Worm (Caenorhabditis elegans) whole organism, early embryonic: ENCODE results near the gene C33G8.2.

Experiments used
- B0310.2 ChIP-seq: sonication (generic microtip); optimal IDR thresholded peaks from 2 replicates; lab custom pipeline; 2016; ENCODE audit warnings: mild to moderate bottlenecking, missing genetic modification characterization, missing compliant biosample characterization
- F13C5.2 ChIP-seq: sonication (generic microtip); optimal IDR thresholded peaks from 2 replicates; lab custom pipeline; 2017; ENCODE audit warnings: mild to moderate bottlenecking, missing genetic modification characterization, inconsistent platforms, missing compliant biosample characterization
- aly-1 ChIP-seq: sonication (generic microtip); optimal IDR thresholded peaks from 2 replicates; lab custom pipeline; 2016; ENCODE audit warnings: missing genetic modification characterization, missing compliant biosample characterization
- ama-1 ChIP-seq: fragments of 150-350 bp; optimal IDR thresholded peaks from 2 replicates; lab custom pipeline; 2014
- ceh-13 ChIP-seq: fragments of 200-800 bp; sonication (Bioruptor generic); optimal IDR thresholded peaks from 2 replicates; lab custom pipeline; 2018; ENCODE audit warnings: mild to moderate bottlenecking, missing genetic modification characterization, missing compliant biosample characterization
- ceh-36 ChIP-seq: sonication (generic microtip); optimal IDR thresholded peaks from 2 replicates; lab custom pipeline; 2016; ENCODE audit warnings: missing genetic modification characterization, inconsistent platforms, missing compliant biosample characterization
- ets-7 ChIP-seq: sonication (generic microtip); optimal IDR thresholded peaks from 2 replicates; lab custom pipeline; 2016; ENCODE audit warnings: missing genotype, missing genetic modification characterization, missing compliant biosample characterization
- flt-1 ChIP-seq: fragments of 200-800 bp; sonication (Bioruptor generic); IDR thresholded peaks from 2 replicates; pipeline ENCODE4 v1.3.6; 2022; ENCODE audit warnings: missing genetic modification characterization, missing compliant biosample characterization
- hmbx-1 ChIP-seq: sonication (generic microtip); optimal IDR thresholded peaks from 2 replicates; lab custom pipeline; 2016; ENCODE audit warnings: mild to moderate bottlenecking, missing genetic modification characterization, missing compliant biosample characterization
- hmg-4 ChIP-seq: fragments of 200-800 bp; sonication (Bioruptor generic); optimal IDR thresholded peaks from 2 replicates; lab custom pipeline; 2018; ENCODE audit warnings: mild to moderate bottlenecking, missing genetic modification characterization, missing compliant biosample characterization
- hnd-1 ChIP-seq: sonication (generic microtip); optimal IDR thresholded peaks from 2 replicates; lab custom pipeline; 2016; ENCODE audit warnings: missing genetic modification characterization, missing compliant biosample characterization
- pes-1 ChIP-seq: fragments of 200-800 bp; sonication (Bioruptor generic); IDR thresholded peaks from 2 replicates; pipeline ENCODE4 v1.3.6; 2022; ENCODE audit warnings: missing genetic modification reagents, missing genetic modification characterization, missing compliant biosample characterization
- scrt-1 ChIP-seq: fragments of 200-800 bp; sonication (Bioruptor generic); IDR thresholded peaks from 2 replicates; pipeline ENCODE4 v1.3.6; 2022; ENCODE audit warnings: missing genetic modification characterization, missing compliant biosample characterization
- sea-1 ChIP-seq: fragments of 200-800 bp; sonication (Bioruptor generic); conservative IDR thresholded peaks from 2 replicates; pipeline ENCODE4 v1.3.6; 2022; ENCODE audit warnings: missing genetic modification characterization, missing compliant biosample characterization
- tbx-11 ChIP-seq: fragments of 200-800 bp; sonication (Bioruptor generic); IDR thresholded peaks from 2 replicates; pipeline ENCODE4 v1.3.6; 2022; ENCODE audit warnings: missing genetic modification characterization, missing compliant biosample characterization
- tbx-37 ChIP-seq: fragments of 200-800 bp; sonication (Bioruptor generic); conservative IDR thresholded peaks from 2 replicates; pipeline ENCODE4 v1.3.6; 2022; ENCODE audit warnings: missing genetic modification reagents, missing genetic modification characterization, missing compliant biosample characterization
- tra-4 ChIP-seq: sonication (generic microtip); optimal IDR thresholded peaks from 2 replicates; lab custom pipeline; 2017; ENCODE audit warnings: missing genetic modification characterization, missing compliant biosample characterization

Gene C33G8.2

ce11 chrV:7009461-7009860 is at the start of gene C33G8.2:
TSS of gene C33G8.2 (plus strand) at chrV:7009761.
- TF ChIP-seq hnd-1 (tag; lab: Kevin White, UChicago) (no peak), hmg-4 (no peak), ama-1 (lab: Kevin White, UChicago) (no peak), tra-4 (tag; lab: Kevin White, UChicago) (no peak), sea-1 (GFP tag; lab: Robert Waterston, UW) (no peak), tbx-37 (GFP tag; lab: Robert Waterston, UW) (no peak), ets-7 (tag; lab: Kevin White, UChicago) (no peak), aly-1 (tag; lab: Kevin White, UChicago) (no peak)

ce11 chrV:6969950-6970532 is 39.5 kb upstream of the C33G8.2 start, which contains the start of gene ptr-15:
TSS of gene ptr-15 (minus strand) at chrV:6970000.
- no peak for TF ChIP-seq hmg-4
- no peak for TF ChIP-seq ets-7 (tag; lab: Kevin White, UChicago)
- no peak for TF ChIP-seq B0310.2 (tag; lab: Kevin White, UChicago)
- TF ChIP-seq pes-1 (GFP tag; lab: Robert Waterston, UW), result no peak
- TF ChIP-seq hmbx-1 (tag; lab: Kevin White, UChicago), result no peak

ce11 chrV:6971567-6971966 is 38.0 kb upstream of the C33G8.2 start, which contains the start of gene srx-59:
TSS of gene srx-59 (plus strand) at chrV:6971867.
- no peak for TF ChIP-seq ceh-13
- TF ChIP-seq sea-1 (GFP tag; lab: Robert Waterston, UW), result no peak
- TF ChIP-seq scrt-1, result no peak
- no peak for TF ChIP-seq tra-4 (tag; lab: Kevin White, UChicago)
- TF ChIP-seq pes-1 (GFP tag; lab: Robert Waterston, UW), result no peak
- no peak for TF ChIP-seq hnd-1 (tag; lab: Kevin White, UChicago)
- TF ChIP-seq ets-7 (tag; lab: Kevin White, UChicago), result no peak
- TF ChIP-seq hmg-4, result no peak
- no peak for TF ChIP-seq hmbx-1 (tag; lab: Kevin White, UChicago)

ce11 chrV:6976047-6976446 is 33.5 kb upstream of the C33G8.2 start, which contains the start of gene srx-16:
TSS of gene srx-16 (plus strand) at chrV:6976347.
- no peak for TF ChIP-seq tbx-37 (GFP tag; lab: Robert Waterston, UW)
- TF ChIP-seq ceh-13, result no peak
- no peak for TF ChIP-seq ama-1 (lab: Kevin White, UChicago)
- TF ChIP-seq hmbx-1 (tag; lab: Kevin White, UChicago), result no peak
- TF ChIP-seq ets-7 (tag; lab: Kevin White, UChicago), result no peak
- TF ChIP-seq hmg-4, result no peak
- TF ChIP-seq F13C5.2 (tag; lab: Kevin White, UChicago), result no peak

ce11 chrV:6979019-6979418 is 30.5 kb upstream of the C33G8.2 start, which contains the start of gene sre-12:
TSS of gene sre-12 (minus strand) at chrV:6979119.
- no peak for TF ChIP-seq pes-1 (GFP tag; lab: Robert Waterston, UW)
- TF ChIP-seq hmg-4, result no peak
- no peak for TF ChIP-seq scrt-1
- no peak for TF ChIP-seq tbx-11 (GFP tag; lab: Robert Waterston, UW)
- no peak for TF ChIP-seq sea-1 (GFP tag; lab: Robert Waterston, UW)
- TF ChIP-seq ceh-13, result no peak
- TF ChIP-seq tra-4 (tag; lab: Kevin White, UChicago), result no peak
- TF ChIP-seq B0310.2 (tag; lab: Kevin White, UChicago), result no peak
- no peak for TF ChIP-seq ceh-36 (tag; lab: Kevin White, UChicago)
- TF ChIP-seq flt-1 (GFP tag; lab: Robert Waterston, UW), result no peak
- no peak for TF ChIP-seq hmbx-1 (tag; lab: Kevin White, UChicago)
- no peak for TF ChIP-seq hnd-1 (tag; lab: Kevin White, UChicago)
- TF ChIP-seq ets-7 (tag; lab: Kevin White, UChicago), result no peak
- TF ChIP-seq aly-1 (tag; lab: Kevin White, UChicago), result no peak
- no peak for TF ChIP-seq tbx-37 (GFP tag; lab: Robert Waterston, UW)
- TF ChIP-seq ama-1 (lab: Kevin White, UChicago), result no peak
- no peak for TF ChIP-seq F13C5.2 (tag; lab: Kevin White, UChicago)

ce11 chrV:6982813-6983212 is 26.7 kb upstream of the C33G8.2 start, which contains the start of gene nhr-161:
TSS of gene nhr-161 (minus strand) at chrV:6982913.
- TF ChIP-seq hmg-4 (no peak), ama-1 (lab: Kevin White, UChicago) (no peak), B0310.2 (tag; lab: Kevin White, UChicago) (no peak), ets-7 (tag; lab: Kevin White, UChicago) (no peak), ceh-13 (no peak), scrt-1 (no peak), ceh-36 (tag; lab: Kevin White, UChicago) (no peak), pes-1 (GFP tag; lab: Robert Waterston, UW) (no peak), tra-4 (tag; lab: Kevin White, UChicago) (no peak), hnd-1 (tag; lab: Kevin White, UChicago) (no peak), sea-1 (GFP tag; lab: Robert Waterston, UW) (no peak), hmbx-1 (tag; lab: Kevin White, UChicago) (no peak), tbx-11 (GFP tag; lab: Robert Waterston, UW) (no peak), aly-1 (tag; lab: Kevin White, UChicago) (no peak), F13C5.2 (tag; lab: Kevin White, UChicago) (no peak), tbx-37 (GFP tag; lab: Robert Waterston, UW) (no peak), flt-1 (GFP tag; lab: Robert Waterston, UW) (no peak)

- TF ChIP-seq ama-1 (lab: Kevin White, UChicago), result no peak
- no peak for TF ChIP-seq pes-1 (GFP tag; lab: Robert Waterston, UW)
- no peak for TF ChIP-seq ceh-36 (tag; lab: Kevin White, UChicago)
- TF ChIP-seq hmg-4, result no peak
- TF ChIP-seq F13C5.2 (tag; lab: Kevin White, UChicago), result no peak
- TF ChIP-seq B0310.2 (tag; lab: Kevin White, UChicago), result no peak
- no peak for TF ChIP-seq hmbx-1 (tag; lab: Kevin White, UChicago)
- no peak for TF ChIP-seq ceh-13
- no peak for TF ChIP-seq flt-1 (GFP tag; lab: Robert Waterston, UW)
Observed at ce11 chrV:6985943-6986342, 23.6 kb upstream of the C33G8.2 start, which contains the start of gene nhr-163. TSS of gene nhr-163 (minus strand) at chrV:6986043.
